Worm (Caenorhabditis elegans) whole organism, L1 larva: ENCODE measurements around the gene Y32H12A.1.

Source experiments
- ama-1 ChIP-seq: fragments of 150-350 bp; optimal IDR thresholded peaks from 2 replicates; lab custom pipeline; 2014
- dsc-1 ChIP-seq: sonication (generic microtip); optimal IDR thresholded peaks from 2 replicates; lab custom pipeline; 2016; ENCODE audit warnings: mild to moderate bottlenecking, missing genetic modification characterization, missing compliant biosample characterization
- egl-27 ChIP-seq, 2 experiments: fragments of 150-350 bp in 1 of 2; sonication (generic microtip); optimal IDR thresholded peaks; 3 replicates each; lab custom pipeline; 2017 to 2018; ENCODE audit warnings: missing biosample characterization in 2 of 2, missing genetic modification characterization in 2 of 2, missing genetic modification reagents in 2 of 2
- lin-39 ChIP-seq: fragments of 150-350 bp; optimal IDR thresholded peaks from 2 replicates; lab custom pipeline; 2014; ENCODE audit warnings: missing biosample characterization, missing genetic modification reagents, missing genetic modification characterization
- nhr-11 ChIP-seq: fragments of 150-350 bp; optimal IDR thresholded peaks from 2 replicates; lab custom pipeline; 2014; ENCODE audit warnings: missing biosample characterization, missing genetic modification characterization
- nhr-28 ChIP-seq: fragments of 150-350 bp; optimal IDR thresholded peaks from 2 replicates; lab custom pipeline; 2014; ENCODE audit warnings: missing biosample characterization, missing genetic modification characterization
- nhr-76 ChIP-seq: sonication (generic microtip); optimal IDR thresholded peaks from 2 replicates; lab custom pipeline; 2017; ENCODE audit warnings: missing biosample characterization, missing genetic modification characterization
- nhr-77 ChIP-seq: fragments of 150-350 bp; optimal IDR thresholded peaks from 2 replicates; lab custom pipeline; 2014; ENCODE audit warnings: missing biosample characterization, missing genetic modification characterization
- pag-3 ChIP-seq: sonication (generic microtip); optimal IDR thresholded peaks from 2 replicates; lab custom pipeline; 2017; ENCODE audit warnings: missing genetic modification characterization, mild to moderate bottlenecking, missing compliant biosample characterization, antibody characterized with exemption, borderline replicate concordance; ENCODE audit not compliant: insufficient read depth
- snpc-4 ChIP-seq: fragments of 150-350 bp; optimal IDR thresholded peaks from 2 replicates; lab custom pipeline; 2014; ENCODE audit warnings: missing biosample characterization, missing genetic modification characterization
- unc-130 ChIP-seq: fragments of 150-350 bp; optimal IDR thresholded peaks from 2 replicates; lab custom pipeline; 2017; ENCODE audit warnings: missing biosample characterization, missing genetic modification characterization, inconsistent platforms
- unc-30 ChIP-seq: sonication (generic microtip); optimal IDR thresholded peaks from 2 replicates; lab custom pipeline; 2017; ENCODE audit warnings: missing biosample characterization, missing genetic modification characterization
- unc-62 ChIP-seq: fragments of 150-350 bp; optimal IDR thresholded peaks from 2 replicates; lab custom pipeline; 2014; ENCODE audit warnings: missing biosample characterization, missing genetic modification reagents, missing genetic modification characterization
- unc-86 ChIP-seq: sonication (generic microtip); optimal IDR thresholded peaks from 2 replicates; lab custom pipeline; 2016; ENCODE audit warnings: missing genetic modification characterization, missing compliant biosample characterization

- no peak for TF ChIP-seq ama-1 (lab: Kevin White, UChicago)
- TF ChIP-seq dsc-1: no peak
- TF ChIP-seq nhr-77 (tag; lab: Kevin White, UChicago): no peak
- no peak for TF ChIP-seq nhr-11 (tag; lab: Kevin White, UChicago)
- TF ChIP-seq nhr-28 (tag; lab: Kevin White, UChicago): no peak
- TF ChIP-seq snpc-4 (tag; lab: Kevin White, UChicago): no peak
- no peak for TF ChIP-seq pag-3 (tag; lab: Kevin White, UChicago)
- no peak for TF ChIP-seq unc-30
- no peak for TF ChIP-seq unc-130 (tag; lab: Kevin White, UChicago)
- no peak for TF ChIP-seq egl-27 (tag; optimal IDR thresholded peaks at IDR 0.05; lab: Kevin White, UChicago)
- no peak for TF ChIP-seq nhr-76 (tag; lab: Kevin White, UChicago)
- no peak for TF ChIP-seq unc-62 (GFP tag; lab: Kevin White, UChicago)
- TF ChIP-seq lin-39 (tag; lab: Kevin White, UChicago): no peak
- no peak for TF ChIP-seq unc-86 (tag; lab: Kevin White, UChicago)
Observed at ce11 chrIII:5413680-5414079, 51.7 kb downstream of the Y32H12A.1 start, which contains the start of gene grl-22.
